Worm (Caenorhabditis elegans) whole organism, L2 larva: ENCODE data around the gene nhr-68.
A peak's percentile ranks its signal among the peaks of the same experiment; 100 is the strongest.

Experiments used
- C34F6.9 ChIP-seq: fragments of 150-350 bp; optimal IDR thresholded peaks from 2 replicates; lab custom pipeline; 2014; ENCODE audit warnings: missing biosample characterization, missing genetic modification characterization
- F13H6.1 ChIP-seq: sonication (generic microtip); optimal IDR thresholded peaks from 2 replicates; lab custom pipeline; 2016; ENCODE audit warnings: missing genetic modification characterization, missing compliant biosample characterization
- R02D3.7 ChIP-seq: fragments of 150-350 bp; optimal IDR thresholded peaks from 2 replicates; lab custom pipeline; 2014; ENCODE audit warnings: missing biosample characterization, missing genetic modification characterization
- Y55F3AM.14 ChIP-seq: fragments of 200-800 bp; sonication (Bioruptor generic); optimal IDR thresholded peaks from 2 replicates; lab custom pipeline; 2018; ENCODE audit warnings: mild to moderate bottlenecking, missing genetic modification characterization, missing compliant biosample characterization
- ZK546.5 ChIP-seq: sonication (generic microtip); optimal IDR thresholded peaks from 2 replicates; lab custom pipeline; 2017; ENCODE audit warnings: missing biosample characterization, missing genetic modification characterization
- alr-1 ChIP-seq: fragments of 150-350 bp; optimal IDR thresholded peaks from 2 replicates; lab custom pipeline; 2014; ENCODE audit warnings: missing biosample characterization, missing genetic modification characterization
- aly-2 ChIP-seq: fragments of 150-350 bp; optimal IDR thresholded peaks from 2 replicates; lab custom pipeline; 2014; ENCODE audit warnings: missing biosample characterization, missing genetic modification characterization
- ama-1 ChIP-seq: fragments of 150-350 bp; optimal IDR thresholded peaks from 2 replicates; lab custom pipeline; 2018; ENCODE audit warnings: inconsistent platforms
- blmp-1 ChIP-seq: sonication (generic microtip); optimal IDR thresholded peaks from 2 replicates; lab custom pipeline; 2017; ENCODE audit warnings: missing genetic modification characterization, mild to moderate bottlenecking, missing compliant biosample characterization, antibody characterized with exemption, moderate library complexity; ENCODE audit not compliant: insufficient read depth
- ceh-16 ChIP-seq: fragments of 150-350 bp; optimal IDR thresholded peaks from 2 replicates; lab custom pipeline; 2014; ENCODE audit warnings: missing biosample characterization, missing genetic modification characterization
- ceh-82 ChIP-seq: fragments of 150-350 bp; optimal IDR thresholded peaks from 2 replicates; lab custom pipeline; 2014; ENCODE audit warnings: missing biosample characterization, missing genetic modification characterization
- crh-2 ChIP-seq: sonication (generic microtip); optimal IDR thresholded peaks from 2 replicates; lab custom pipeline; 2017; ENCODE audit warnings: missing biosample characterization, missing genetic modification characterization
- egl-27 ChIP-seq: sonication (generic microtip); optimal IDR thresholded peaks from 3 replicates; lab custom pipeline; 2017; ENCODE audit warnings: missing biosample characterization, missing genetic modification reagents, missing genetic modification characterization
- fos-1 ChIP-seq: fragments of 150-350 bp; optimal IDR thresholded peaks from 2 replicates; lab custom pipeline; 2014; ENCODE audit warnings: missing biosample characterization, missing genetic modification characterization
- gmeb-1 ChIP-seq: fragments of 150-350 bp; optimal IDR thresholded peaks from 2 replicates; lab custom pipeline; 2014; ENCODE audit warnings: missing biosample characterization, missing genetic modification characterization
- lin-11 ChIP-seq: fragments of 150-350 bp; sonication (generic microtip); optimal IDR thresholded peaks from 2 replicates; lab custom pipeline; 2014; ENCODE audit warnings: missing biosample characterization, missing genetic modification characterization, inconsistent platforms, mixed read lengths
- lin-13 ChIP-seq: fragments of 150-350 bp; optimal IDR thresholded peaks from 2 replicates; lab custom pipeline; 2014; ENCODE audit warnings: missing biosample characterization, missing genetic modification reagents, missing genetic modification characterization
- lin-39 ChIP-seq: fragments of 150-350 bp; optimal IDR thresholded peaks from 2 replicates; lab custom pipeline; 2014; ENCODE audit warnings: missing biosample characterization, missing genetic modification reagents, missing genetic modification characterization
- lsy-2 ChIP-seq, 2 experiments: fragments of 150-350 bp in 1 of 2; sonication (generic microtip) in 1 of 2; optimal IDR thresholded peaks; 2 replicates each; lab custom pipeline; 2014 to 2017; ENCODE audit warnings: missing biosample characterization in 2 of 2, missing genetic modification characterization in 2 of 2
- mab-5 ChIP-seq: fragments of 150-350 bp; optimal IDR thresholded peaks from 2 replicates; lab custom pipeline; 2014; ENCODE audit warnings: missing biosample characterization, missing genetic modification characterization
- mbf-1 ChIP-seq: sonication (generic microtip); optimal IDR thresholded peaks from 2 replicates; lab custom pipeline; 2017; ENCODE audit warnings: missing biosample characterization, missing genetic modification characterization
- nhr-11 ChIP-seq: fragments of 150-350 bp; optimal IDR thresholded peaks from 2 replicates; lab custom pipeline; 2014; ENCODE audit warnings: missing biosample characterization, missing genetic modification characterization
- nhr-12 ChIP-seq: fragments of 150-350 bp; optimal IDR thresholded peaks from 2 replicates; lab custom pipeline; 2014; ENCODE audit warnings: missing biosample characterization, missing genetic modification characterization
- nhr-129 ChIP-seq: fragments of 150-350 bp; optimal IDR thresholded peaks from 2 replicates; lab custom pipeline; 2014; ENCODE audit warnings: missing biosample characterization, missing genetic modification characterization
- nhr-21 ChIP-seq: fragments of 150-350 bp; optimal IDR thresholded peaks from 2 replicates; lab custom pipeline; 2014; ENCODE audit warnings: missing biosample characterization, missing genetic modification characterization
- nhr-23 ChIP-seq: fragments of 150-350 bp; optimal IDR thresholded peaks from 2 replicates; lab custom pipeline; 2014; ENCODE audit warnings: missing biosample characterization, missing genetic modification reagents, missing genetic modification characterization
- nhr-237 ChIP-seq: fragments of 150-350 bp; optimal IDR thresholded peaks from 2 replicates; lab custom pipeline; 2014; ENCODE audit warnings: missing biosample characterization, missing genetic modification characterization
- nhr-25 ChIP-seq: fragments of 150-350 bp; sonication (generic microtip); optimal IDR thresholded peaks from 3 replicates; lab custom pipeline; 2014; ENCODE audit warnings: missing biosample characterization, missing genetic modification characterization
- nhr-6 ChIP-seq: fragments of 150-350 bp; optimal IDR thresholded peaks from 2 replicates; lab custom pipeline; 2014; ENCODE audit warnings: missing biosample characterization, missing genetic modification characterization
- sem-4 ChIP-seq: fragments of 150-350 bp; optimal IDR thresholded peaks from 2 replicates; lab custom pipeline; 2014; ENCODE audit warnings: missing biosample characterization, missing genetic modification reagents, missing genetic modification characterization
- sma-3 ChIP-seq: sonication (generic microtip); optimal IDR thresholded peaks from 2 replicates; lab custom pipeline; 2016; ENCODE audit warnings: missing genetic modification reagents, missing genetic modification characterization, missing compliant biosample characterization
- sma-9 ChIP-seq, 2 experiments: fragments of 150-350 bp in 1 of 2; sonication (generic microtip) in 1 of 2; optimal IDR thresholded peaks; 2 replicates each; lab custom pipeline; 2014 to 2016; ENCODE audit warnings: missing genetic modification characterization in 2 of 2, mild to moderate bottlenecking in 1 of 2, missing biosample characterization in 1 of 2, missing compliant biosample characterization in 1 of 2, missing genetic modification reagents in 1 of 2, moderate library complexity in 1 of 2
- snpc-4 ChIP-seq: fragments of 150-350 bp; optimal IDR thresholded peaks from 2 replicates; lab custom pipeline; 2014; ENCODE audit warnings: missing biosample characterization, missing genetic modification characterization
- unc-55 ChIP-seq: fragments of 150-350 bp; sonication (generic microtip); optimal IDR thresholded peaks from 3 replicates; lab custom pipeline; 2014; ENCODE audit warnings: missing biosample characterization, missing genetic modification reagents, missing genetic modification characterization
- zag-1 ChIP-seq: fragments of 150-350 bp; optimal IDR thresholded peaks from 2 replicates; lab custom pipeline; 2014; ENCODE audit warnings: missing biosample characterization, missing genetic modification characterization
- ztf-1 ChIP-seq: fragments of 200-800 bp; sonication (Bioruptor generic); conservative IDR thresholded peaks from 2 replicates; pipeline ENCODE4 v1.3.6; 2022; ENCODE audit warnings: missing genetic modification characterization, missing compliant biosample characterization
- ztf-11 ChIP-seq: sonication (generic microtip); optimal IDR thresholded peaks from 2 replicates; lab custom pipeline; 2017; ENCODE audit warnings: missing biosample characterization, missing genetic modification characterization
- ztf-4 ChIP-seq: fragments of 150-350 bp; optimal IDR thresholded peaks from 2 replicates; lab custom pipeline; 2014; ENCODE audit warnings: missing biosample characterization, missing genetic modification characterization

The nhr-68 gene

DNA sequence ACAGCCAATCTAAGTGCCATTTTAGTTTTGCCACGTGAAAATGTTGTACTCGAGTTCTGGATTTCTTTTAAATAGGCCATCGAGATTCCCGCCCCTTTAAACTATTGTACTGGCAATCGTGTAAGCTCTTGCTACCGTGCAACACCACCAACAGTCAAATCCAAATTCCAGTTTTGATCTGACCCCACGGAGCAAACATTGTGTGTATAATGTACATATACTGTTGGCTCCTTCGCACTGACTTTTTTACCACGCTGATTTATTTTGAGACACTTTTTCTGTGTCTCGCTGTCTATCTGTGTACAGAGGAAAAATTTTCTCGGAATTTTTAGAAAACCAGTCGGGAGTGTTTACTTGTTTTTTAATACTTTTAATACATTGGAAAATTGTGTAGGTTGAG lies 36.8 kb downstream of the nhr-68 start, which contains the start of gene piit-1:
Gene piit-1, minus strand, starts transcription at position 101 of the 400 bp plus-strand sequence.
- no peak for TF ChIP-seq aly-2 (tag; lab: Kevin White, UChicago)
- no peak for TF ChIP-seq lin-39
- TF ChIP-seq ztf-4: no peak
- TF ChIP-seq F13H6.1 (tag; lab: Kevin White, UChicago): peak; percentile 26
- TF ChIP-seq ZK546.5 (tag; lab: Kevin White, UChicago): no peak
- no peak for TF ChIP-seq alr-1 (tag; lab: Kevin White, UChicago)

DNA sequence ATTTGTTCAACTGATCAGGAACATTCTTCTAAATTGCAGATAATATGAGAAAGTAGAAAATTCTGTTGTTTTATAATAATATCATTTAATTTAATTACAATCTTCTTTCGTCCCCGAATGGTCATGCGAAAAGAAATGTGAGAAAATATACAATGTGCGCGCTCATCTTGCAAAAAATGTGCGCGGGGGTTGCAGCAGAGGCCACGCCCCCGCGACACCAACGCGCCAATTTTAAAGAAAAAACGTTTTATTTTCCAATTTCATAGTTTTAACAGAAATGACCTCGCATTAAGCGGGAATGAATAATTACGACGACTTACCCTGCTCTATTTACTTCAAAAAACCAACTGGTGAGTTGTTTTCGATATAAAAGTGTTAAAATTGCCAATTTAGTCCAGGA lies 37.2 kb downstream of the nhr-68 start, which contains the start of gene sas-5:
Gene sas-5, plus strand, starts transcription at position 257 of the 400 bp plus-strand sequence.
- TF ChIP-seq egl-27 (no peak), nhr-6 (tag; lab: Kevin White, UChicago) (peak; percentile 32), lsy-2 (tag; optimal IDR thresholded peaks at IDR 0.05; lab: Kevin White, UChicago) (peak; percentile 51 to 75), nhr-12 (tag; lab: Kevin White, UChicago) (no peak), ZK546.5 (tag; lab: Kevin White, UChicago) (no peak), sem-4 (tag; lab: Kevin White, UChicago) (peak; percentile 53), lin-11 (peak; percentile 71), nhr-237 (tag; lab: Kevin White, UChicago) (no peak), R02D3.7 (tag; lab: Kevin White, UChicago) (no peak), ztf-1 (no peak), snpc-4 (peak; percentile 62), ztf-4 (peak; percentile 42), unc-55 (peak; percentile 86), crh-2 (tag; lab: Kevin White, UChicago) (peak; percentile 73), sma-3 (peak; percentile 75), Y55F3AM.14 (no peak), lin-13 (GFP tag; lab: Kevin White, UChicago) (peak; percentile 57), nhr-25 (tag; lab: Kevin White, UChicago) (peak; percentile 76), fos-1 (peak; percentile 32), ztf-11 (tag; lab: Kevin White, UChicago) (no peak), nhr-11 (tag; lab: Kevin White, UChicago) (no peak), ceh-82 (tag; lab: Kevin White, UChicago) (peak; percentile 85), gmeb-1 (tag; lab: Kevin White, UChicago) (peak; percentile 92), mab-5 (tag; lab: Kevin White, UChicago) (peak; percentile 53), F13H6.1 (tag; lab: Kevin White, UChicago) (peak; percentile 56), sma-9 (GFP tag; optimal IDR thresholded peaks at IDR 0.05; lab: Kevin White, UChicago) (peak; percentile 92), sma-9 (tag; optimal IDR thresholded peaks at IDR 0.05; lab: Kevin White, UChicago) (no peak), ceh-16 (tag; lab: Kevin White, UChicago) (peak; percentile 58), mbf-1 (tag; lab: Kevin White, UChicago) (no peak), nhr-129 (peak; percentile 55), nhr-21 (tag; lab: Kevin White, UChicago) (peak; percentile 33), blmp-1 (tag; lab: Kevin White, UChicago) (peak; percentile 17), C34F6.9 (tag; lab: Kevin White, UChicago) (peak; percentile 55)

ce11 chrV:11613007-11613406 lies 39.8 kb downstream of the nhr-68 start, which contains the start of gene tag-290:
TSS of gene tag-290 (plus strand) at chrV:11613307.
- TF ChIP-seq lsy-2 (tag; optimal IDR thresholded peaks at IDR 0.05; lab: Kevin White, UChicago): no peak
- no peak for TF ChIP-seq nhr-23 (tag; lab: Kevin White, UChicago)
- no peak for TF ChIP-seq nhr-6 (tag; lab: Kevin White, UChicago)
- no peak for TF ChIP-seq ama-1 (lab: Kevin White, UChicago)
- no peak for TF ChIP-seq ztf-11 (tag; lab: Kevin White, UChicago)
- TF ChIP-seq unc-55: no peak
- no peak for TF ChIP-seq mab-5 (tag; lab: Kevin White, UChicago)
- TF ChIP-seq sem-4 (tag; lab: Kevin White, UChicago): no peak
- no peak for TF ChIP-seq zag-1
- no peak for TF ChIP-seq sma-9 (GFP tag; optimal IDR thresholded peaks at IDR 0.05; lab: Kevin White, UChicago)
- TF ChIP-seq sma-9 (tag; optimal IDR thresholded peaks at IDR 0.05; lab: Kevin White, UChicago): no peak
- no peak for TF ChIP-seq lin-11
- TF ChIP-seq ztf-4: no peak
